Worm (Caenorhabditis elegans) whole organism, mixed stage, embryonic: ENCODE results near the gene T10G3.2.

Experiments used
- M03D4.4 ChIP-seq: sonication (generic microtip); optimal IDR thresholded peaks from 2 replicates; lab custom pipeline; 2017; ENCODE audit warnings: mild to moderate bottlenecking, missing genetic modification characterization, missing compliant biosample characterization
- lin-13 ChIP-seq: fragments of 150-350 bp; optimal IDR thresholded peaks from 2 replicates; lab custom pipeline; 2014; ENCODE audit warnings: missing biosample characterization, missing genetic modification characterization
- lsy-2 ChIP-seq: fragments of 150-350 bp; optimal IDR thresholded peaks from 2 replicates; lab custom pipeline; 2014; ENCODE audit warnings: missing biosample characterization, missing genetic modification characterization
- mep-1 ChIP-seq: fragments of 150-350 bp; optimal IDR thresholded peaks from 2 replicates; lab custom pipeline; 2017; ENCODE audit warnings: missing biosample characterization, missing genetic modification reagents, missing genetic modification characterization, inconsistent platforms
- mls-2 ChIP-seq: sonication (generic microtip); optimal IDR thresholded peaks from 2 replicates; lab custom pipeline; 2016; ENCODE audit warnings: mild to moderate bottlenecking, missing genetic modification characterization, moderate library complexity, missing compliant biosample characterization
- nhr-28 ChIP-seq: fragments of 150-350 bp; optimal IDR thresholded peaks from 2 replicates; lab custom pipeline; 2014; ENCODE audit warnings: missing biosample characterization, missing genetic modification characterization
- nhr-76 ChIP-seq: sonication (generic microtip); optimal IDR thresholded peaks from 2 replicates; lab custom pipeline; 2017; ENCODE audit warnings: missing biosample characterization, missing genetic modification characterization
- snpc-4 ChIP-seq: fragments of 150-350 bp; optimal IDR thresholded peaks from 2 replicates; lab custom pipeline; 2014; ENCODE audit warnings: missing biosample characterization, missing genetic modification characterization
- unc-39 ChIP-seq: fragments of 150-350 bp; optimal IDR thresholded peaks from 2 replicates; lab custom pipeline; 2014; ENCODE audit warnings: missing biosample characterization, missing genetic modification characterization

ce11 chrV:13427378-13427777 lies 52.3 kb downstream of the T10G3.2 start:
- no peak for TF ChIP-seq mls-2
- no peak for TF ChIP-seq lsy-2 (tag; lab: Kevin White, UChicago)
- TF ChIP-seq mep-1 (tag; lab: Kevin White, UChicago), result no peak
- TF ChIP-seq unc-39, result no peak
- TF ChIP-seq M03D4.4, result no peak
- no peak for TF ChIP-seq snpc-4 (tag; lab: Kevin White, UChicago)
- no peak for TF ChIP-seq nhr-76
- no peak for TF ChIP-seq nhr-28 (tag; lab: Kevin White, UChicago)
- TF ChIP-seq lin-13 (tag; lab: Kevin White, UChicago), result no peak
